Fruit fly (Drosophila melanogaster): ENCODE results near the gene CG6204.

The CG6204 gene

dm6 chr3R:24169362-24169761 lies 24.3 kb upstream of the CG6204 start, which contains the start of gene CG5510 (continued):
- peak; percentile 32 for TF ChIP-seq NC2β (GFP tag; optimal IDR thresholded peaks at IDR 0.05)
- TF ChIP-seq CG8089 (GFP tag; optimal IDR thresholded peaks at IDR 0.05): no peak
- TF ChIP-seq ken (GFP tag; IDR thresholded peaks at IDR 0.05): peak; percentile 79; the same call in 2 of the 3 replicates
- no peak for TF ChIP-seq Mes4 (GFP tag; optimal IDR thresholded peaks at IDR 0.05)
- peak; percentile 63; the same call in 1 of the 2 replicates for TF ChIP-seq CG11247 (GFP tag; IDR thresholded peaks at IDR 0.05)
- peak; percentile 16 for TF ChIP-seq maf-S (GFP tag; optimal IDR thresholded peaks at IDR 0.05)
- TF ChIP-seq CG10543 (GFP tag; optimal IDR thresholded peaks at IDR 0.05): peak; percentile 34
- no peak for TF ChIP-seq CG18011 (GFP tag; optimal IDR thresholded peaks at IDR 0.05)
- peak; percentile 61 for TF ChIP-seq Sin3A (optimal IDR thresholded peaks at IDR 0.05)
- no peak for TF ChIP-seq trh (GFP tag; optimal IDR thresholded peaks at IDR 0.05)
- no peak for TF ChIP-seq Doc2 (GFP tag; IDR thresholded peaks at IDR 0.05)
- TF ChIP-seq CG7786 (GFP tag; optimal IDR thresholded peaks at IDR 0.05): peak; percentile 25
- TF ChIP-seq CG18262 (tag; optimal IDR thresholded peaks at IDR 0.05): no peak
- TF ChIP-seq Lhr (GFP tag; optimal IDR thresholded peaks at IDR 0.05): peak; percentile 51
- no peak; the same call in 1 of the 2 replicates for TF ChIP-seq CG4404 (GFP tag; IDR thresholded peaks at IDR 0.05)
- TF ChIP-seq CG11093 (GFP tag; IDR thresholded peaks at IDR 0.05): no peak
- TF ChIP-seq Ets97D (GFP tag; optimal IDR thresholded peaks at IDR 0.05): peak; percentile 84
- TF ChIP-seq CG6689 (GFP tag; IDR thresholded peaks at IDR 0.05): no peak
- no peak for TF ChIP-seq CG3281 (GFP tag; optimal IDR thresholded peaks at IDR 0.05)
- peak; percentile 95 for TF ChIP-seq inv (GFP tag; IDR thresholded peaks at IDR 0.05; ENCODE audit: partially characterized antibody)
- no peak for TF ChIP-seq CG4730 (GFP tag; IDR thresholded peaks at IDR 0.05)
- TF ChIP-seq Dll (GFP tag; IDR thresholded peaks at IDR 0.05; ENCODE audit: partially characterized antibody): peak; percentile 97
- no peak for TF ChIP-seq Tbp (GFP tag; optimal IDR thresholded peaks at IDR 0.05)
- no peak for TF ChIP-seq lab (GFP tag; optimal IDR thresholded peaks at IDR 0.05)
- peak; percentile 98 for TF ChIP-seq tna (GFP tag; IDR thresholded peaks at IDR 0.05; ENCODE audit: partially characterized antibody)
- peak; percentile 24; the same call in 1 of the 2 replicates for TF ChIP-seq ssp (GFP tag; IDR thresholded peaks at IDR 0.05)
- TF ChIP-seq odd (GFP tag; optimal IDR thresholded peaks at IDR 0.05): no peak
- peak; percentile 69 for TF ChIP-seq Dad (GFP tag; optimal IDR thresholded peaks at IDR 0.05)
- TF ChIP-seq insv (GFP tag; optimal IDR thresholded peaks at IDR 0.05): no peak
- TF ChIP-seq CG1832 (GFP tag; optimal IDR thresholded peaks at IDR 0.05): no peak
- TF ChIP-seq Nf-YB (GFP tag; optimal IDR thresholded peaks at IDR 0.05): peak; percentile 12
- TF ChIP-seq knrl (GFP tag; IDR thresholded peaks at IDR 0.05; ENCODE audit: partially characterized antibody): peak; percentile 95
- no peak; the same call in 1 of the 2 replicates for TF ChIP-seq CG16779 (GFP tag; IDR thresholded peaks at IDR 0.05)
- TF ChIP-seq dan (GFP tag; IDR thresholded peaks at IDR 0.05): no peak
- TF ChIP-seq CG7271 (tag; optimal IDR thresholded peaks at IDR 0.05): no peak
- peak; percentile 7 for TF ChIP-seq pfk (GFP tag; optimal IDR thresholded peaks at IDR 0.05)
- TF ChIP-seq Poxn (GFP tag; IDR thresholded peaks at IDR 0.05): no peak
- TF ChIP-seq pzg (GFP tag; optimal IDR thresholded peaks at IDR 0.05): peak; percentile 97
- peak; percentile 92 for TF ChIP-seq ftz-f1 (GFP tag; optimal IDR thresholded peaks at IDR 0.05)
- no peak for TF ChIP-seq hth (optimal IDR thresholded peaks at IDR 0.05)
- peak; percentile 96 for TF ChIP-seq Scr (GFP tag; IDR thresholded peaks at IDR 0.05; ENCODE audit: partially characterized antibody)
- peak; percentile 5 for TF ChIP-seq Spps (tag; optimal IDR thresholded peaks at IDR 0.05)
- no peak for TF ChIP-seq CG14050 (GFP tag; IDR thresholded peaks at IDR 0.05)
- TF ChIP-seq h (optimal IDR thresholded peaks at IDR 0.05): no peak
- peak; percentile 57 for TF ChIP-seq CG9609 (GFP tag; optimal IDR thresholded peaks at IDR 0.05)
- peak; percentile 98 for TF ChIP-seq chinmo (GFP tag; IDR thresholded peaks at IDR 0.05; ENCODE audit: partially characterized antibody)
- no peak for TF ChIP-seq cg (GFP tag; optimal IDR thresholded peaks at IDR 0.05)
- TF ChIP-seq CG7839 (tag; optimal IDR thresholded peaks at IDR 0.05): no peak
- TF ChIP-seq dm (GFP tag; optimal IDR thresholded peaks at IDR 0.05): peak; percentile 49
- TF ChIP-seq sna (GFP tag; IDR thresholded peaks at IDR 0.05; ENCODE audit: partially characterized antibody): peak; percentile 99
- TF ChIP-seq CG10321 (GFP tag; IDR thresholded peaks at IDR 0.05): no peak
- peak; percentile 86 for TF ChIP-seq CG2129 (GFP tag; IDR thresholded peaks at IDR 0.05; ENCODE audit: partially characterized antibody)
